Worm (Caenorhabditis elegans) whole organism, midembryonic: Measurements from ENCODE around the gene F11C7.7.
A peak's percentile ranks its signal among the peaks of the same experiment; 100 is the strongest.

Experiments used
- T22C8.4 ChIP-seq: fragments of 200-800 bp; sonication (Bioruptor generic); IDR thresholded peaks from 2 replicates; pipeline ENCODE4 v1.3.6; 2022; ENCODE audit warnings: missing genetic modification characterization, missing compliant biosample characterization
- cog-1 ChIP-seq: sonication (generic microtip); optimal IDR thresholded peaks from 2 replicates; lab custom pipeline; 2016; ENCODE audit warnings: missing genetic modification characterization, missing compliant biosample characterization
- flt-1 ChIP-seq: fragments of 200-800 bp; sonication (Bioruptor generic); IDR thresholded peaks from 2 replicates; pipeline ENCODE4 v1.3.6; 2022; ENCODE audit warnings: missing genetic modification characterization, missing compliant biosample characterization
- klf-2 ChIP-seq: fragments of 200-800 bp; sonication (Bioruptor generic); conservative IDR thresholded peaks from 2 replicates; pipeline ENCODE4 v1.3.6; 2022; ENCODE audit warnings: missing genetic modification reagents, missing genetic modification characterization, missing compliant biosample characterization
- med-1 ChIP-seq: sonication (generic microtip); optimal IDR thresholded peaks from 2 replicates; lab custom pipeline; 2017; ENCODE audit warnings: missing genetic modification characterization, mild to moderate bottlenecking, missing compliant biosample characterization, antibody characterized with exemption, missing genetic modification reagents; ENCODE audit not compliant: insufficient read depth
- ref-1 ChIP-seq: fragments of 200-800 bp; sonication (Bioruptor generic); conservative IDR thresholded peaks from 2 replicates; pipeline ENCODE4 v1.3.6; 2022; ENCODE audit warnings: missing genetic modification reagents, missing genetic modification characterization, missing compliant biosample characterization
- tab-1 ChIP-seq: fragments of 200-800 bp; sonication (Bioruptor generic); IDR thresholded peaks from 2 replicates; pipeline ENCODE4 v1.3.6; 2022; ENCODE audit warnings: missing genetic modification characterization, missing compliant biosample characterization
- ztf-23 ChIP-seq: fragments of 200-800 bp; sonication (Bioruptor generic); IDR thresholded peaks from 2 replicates; pipeline ENCODE4 v1.3.6; 2022; ENCODE audit warnings: missing genetic modification reagents, missing genetic modification characterization, missing compliant biosample characterization
- ztf-29 ChIP-seq: fragments of 200-800 bp; sonication (Bioruptor generic); IDR thresholded peaks from 2 replicates; pipeline ENCODE4 v1.3.6; 2022; ENCODE audit warnings: missing genetic modification reagents, missing genetic modification characterization, missing compliant biosample characterization

The F11C7.7 gene

ce11 chrX:17391515-17391914 is 6.9 kb upstream of the F11C7.7 start, which contains the start of gene F10D7.5:
Gene F10D7.5 (minus strand): TSS chrX:17391615.
- TF ChIP-seq klf-2 (GFP tag; lab: Robert Waterston, UW) (no peak), ref-1 (GFP tag; lab: Robert Waterston, UW) (no peak), flt-1 (GFP tag; lab: Robert Waterston, UW) (no peak), med-1 (GFP tag; lab: Kevin White, UChicago) (no peak), cog-1 (tag; lab: Kevin White, UChicago) (no peak), ztf-29 (no peak), T22C8.4 (GFP tag; lab: Robert Waterston, UW) (no peak), ztf-23 (no peak), tab-1 (GFP tag; lab: Robert Waterston, UW) (no peak)

DNA sequence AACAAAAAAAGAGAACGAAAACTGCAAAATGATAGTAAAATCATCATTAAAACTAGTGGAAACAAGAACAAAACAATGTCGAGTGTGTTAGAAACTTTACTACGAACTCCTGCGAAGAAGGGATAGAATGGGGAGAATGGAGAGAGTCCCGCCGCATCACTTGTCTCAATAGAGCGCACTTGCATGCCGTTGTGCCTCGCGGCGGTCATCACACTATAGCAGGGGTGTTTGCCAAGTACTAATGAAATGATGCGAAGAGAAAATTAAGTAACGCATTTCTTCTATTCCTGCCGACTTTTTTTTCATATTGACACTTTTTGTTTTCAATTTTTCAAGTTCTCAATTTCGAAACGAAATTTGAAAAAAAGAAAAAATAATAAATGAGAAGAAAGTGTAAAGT is 6.2 kb upstream of the F11C7.7 start:
- TF ChIP-seq klf-2 (GFP tag; lab: Robert Waterston, UW) (no peak), ref-1 (GFP tag; lab: Robert Waterston, UW) (no peak), cog-1 (tag; lab: Kevin White, UChicago) (peak; percentile 39)

DNA sequence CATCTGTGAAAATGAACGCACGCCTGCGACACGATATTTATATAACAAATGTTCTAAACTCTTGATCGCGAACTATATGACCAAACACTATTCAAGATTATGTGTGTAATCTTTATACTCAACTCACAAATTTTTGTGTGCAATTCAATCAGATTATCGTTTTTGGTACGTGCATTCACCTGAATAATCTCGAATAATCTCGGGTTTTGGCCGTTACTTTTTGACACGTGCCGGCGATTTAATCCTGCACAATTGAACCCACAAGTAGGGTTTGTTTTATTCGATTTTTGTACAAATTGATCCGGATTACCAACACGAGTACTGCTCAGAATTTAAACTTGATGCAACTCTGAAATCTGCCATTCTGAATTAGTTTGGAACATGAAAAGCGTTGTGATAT is 1.9 kb upstream of the F11C7.7 start, which contains the start of the genes vap-1 and F11C7.2:
Gene vap-1 (minus strand): TSS at position 101 of the 400 bp plus-strand sequence.
Gene F11C7.2 (plus strand): TSS at position 359 of the 400 bp plus-strand sequence.
- no peak for TF ChIP-seq tab-1 (GFP tag; lab: Robert Waterston, UW)

DNA sequence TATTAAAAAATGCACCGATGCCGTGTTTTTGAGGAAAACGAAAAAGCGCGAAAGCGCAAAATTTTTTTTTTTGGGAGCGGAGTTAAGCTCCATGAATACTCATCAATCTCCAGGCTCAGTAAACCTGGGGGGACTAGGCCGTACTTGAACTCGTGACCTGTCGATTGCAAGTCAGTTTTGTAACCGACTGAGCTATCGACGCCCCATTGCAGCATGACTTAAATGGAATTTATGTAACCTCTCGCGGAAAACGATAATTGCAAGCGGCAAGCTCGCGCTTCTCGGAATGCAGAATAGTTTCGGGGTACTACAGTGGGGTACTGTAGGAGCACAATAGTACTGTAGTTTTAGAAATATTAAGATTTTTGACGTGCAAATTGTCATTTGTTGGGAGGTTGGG is 2.0 kb downstream of the F11C7.7 start:
- TF ChIP-seq med-1 (GFP tag; lab: Kevin White, UChicago) (no peak), flt-1 (GFP tag; lab: Robert Waterston, UW) (no peak), tab-1 (GFP tag; lab: Robert Waterston, UW) (no peak)

DNA sequence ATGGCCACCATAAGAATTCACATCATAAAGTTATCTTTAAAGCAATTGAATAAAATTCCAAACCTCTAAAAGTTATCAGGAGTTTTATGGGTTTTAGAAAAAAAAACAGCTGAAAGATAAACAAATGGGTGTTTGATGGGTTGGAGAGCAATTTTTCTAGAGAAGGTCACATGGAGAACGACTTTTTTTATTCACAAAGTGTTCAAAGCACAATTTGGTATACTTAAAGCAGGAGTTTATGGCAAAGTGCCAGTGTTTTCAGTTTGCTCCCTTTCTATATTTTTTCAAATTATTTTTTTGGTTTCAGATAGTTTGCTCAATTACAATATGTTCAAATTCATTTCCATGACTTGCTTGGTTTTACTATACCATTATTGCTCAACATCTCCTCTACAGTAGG is 2.9 kb downstream of the F11C7.7 start, which contains the start of gene F11C7.6:
Gene F11C7.6 (plus strand): TSS at position 301 of the 400 bp plus-strand sequence.
- no peak for TF ChIP-seq med-1 (GFP tag; lab: Kevin White, UChicago)
- TF ChIP-seq T22C8.4 (GFP tag; lab: Robert Waterston, UW): no peak

DNA sequence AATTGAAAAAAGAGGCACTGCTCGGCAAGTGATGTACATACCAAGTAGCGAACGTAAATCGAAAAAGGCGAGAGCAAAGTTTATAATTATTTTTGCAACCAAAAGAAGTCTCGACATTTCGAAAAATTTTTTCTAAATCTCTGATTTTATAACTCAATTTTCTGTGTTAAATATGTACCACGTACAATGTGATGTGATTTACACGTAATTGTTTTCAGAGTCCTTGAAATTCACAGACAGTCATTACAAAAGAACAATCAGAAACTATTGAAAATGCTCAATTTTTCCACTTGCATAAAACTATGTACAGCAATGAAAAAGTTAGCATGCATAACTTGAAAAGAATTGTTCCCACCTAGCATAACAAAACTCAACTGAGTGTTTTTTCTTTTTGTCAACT is 4.7 kb downstream of the F11C7.7 start:
- TF ChIP-seq klf-2 (GFP tag; lab: Robert Waterston, UW) (no peak), ztf-29 (no peak), tab-1 (GFP tag; lab: Robert Waterston, UW) (no peak)

DNA sequence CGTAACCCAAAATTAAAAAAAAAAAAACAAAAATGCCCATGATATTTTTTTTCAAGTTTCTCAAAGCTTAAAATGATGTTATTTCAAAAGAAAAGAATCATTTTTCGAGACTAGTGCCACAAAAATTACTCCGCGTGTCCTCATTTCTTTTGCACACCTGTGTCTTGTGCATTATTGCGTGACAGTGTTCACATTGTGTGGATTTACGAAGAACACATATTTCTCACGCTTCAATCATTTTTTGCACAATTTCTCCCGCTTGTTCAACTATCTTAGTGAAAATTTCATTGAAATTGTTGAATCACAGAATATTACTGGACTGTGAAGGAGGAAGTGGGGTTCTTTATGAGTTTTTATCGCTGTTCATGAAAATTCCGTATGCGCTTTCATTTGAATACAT is 10.5 kb downstream of the F11C7.7 start:
- TF ChIP-seq flt-1 (GFP tag; lab: Robert Waterston, UW) (no peak), ztf-29 (no peak), ref-1 (GFP tag; lab: Robert Waterston, UW) (no peak), cog-1 (tag; lab: Kevin White, UChicago) (no peak), ztf-23 (no peak), T22C8.4 (GFP tag; lab: Robert Waterston, UW) (no peak), tab-1 (GFP tag; lab: Robert Waterston, UW) (no peak), klf-2 (GFP tag; lab: Robert Waterston, UW) (no peak), med-1 (GFP tag; lab: Kevin White, UChicago) (no peak)

- no peak for TF ChIP-seq ref-1 (GFP tag; lab: Robert Waterston, UW)
- TF ChIP-seq tab-1 (GFP tag; lab: Robert Waterston, UW): no peak
- no peak for TF ChIP-seq cog-1 (tag; lab: Kevin White, UChicago)
- TF ChIP-seq ztf-23: no peak
- TF ChIP-seq med-1 (GFP tag; lab: Kevin White, UChicago): no peak
- no peak for TF ChIP-seq klf-2 (GFP tag; lab: Robert Waterston, UW)
- no peak for TF ChIP-seq flt-1 (GFP tag; lab: Robert Waterston, UW)
- no peak for TF ChIP-seq ztf-29
- no peak for TF ChIP-seq T22C8.4 (GFP tag; lab: Robert Waterston, UW)
These were observed 14.2 kb downstream of the F11C7.7 start for ce11 chrX:17412642-17413041.

DNA sequence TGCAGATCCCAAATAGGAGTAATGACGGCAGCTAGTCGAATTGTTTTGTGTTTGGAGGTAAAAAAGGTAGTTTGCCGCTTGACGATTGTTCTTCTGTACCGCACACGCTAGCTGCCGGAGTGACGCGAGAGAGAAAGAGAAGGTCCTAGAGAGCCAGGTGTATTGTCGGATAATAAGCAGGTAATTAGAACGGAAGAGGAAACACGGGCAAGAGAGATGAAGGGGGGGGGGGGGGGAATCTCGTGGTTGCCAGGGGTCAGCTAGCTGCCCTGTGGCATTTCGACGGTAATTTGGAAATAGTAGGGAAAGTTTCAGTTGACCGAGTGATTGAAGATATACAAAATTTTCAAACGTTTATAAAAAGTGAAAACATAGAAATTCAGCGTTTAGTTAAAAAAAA is 15.5 kb downstream of the F11C7.7 start, which contains the start of gene crb-1:
Gene crb-1 (minus strand): TSS at position 147 of the 400 bp plus-strand sequence.
- no peak for TF ChIP-seq med-1 (GFP tag; lab: Kevin White, UChicago)
- no peak for TF ChIP-seq tab-1 (GFP tag; lab: Robert Waterston, UW)
- TF ChIP-seq ztf-23: no peak
- TF ChIP-seq cog-1 (tag; lab: Kevin White, UChicago): no peak
- TF ChIP-seq ref-1 (GFP tag; lab: Robert Waterston, UW): no peak
- no peak for TF ChIP-seq ztf-29
- TF ChIP-seq klf-2 (GFP tag; lab: Robert Waterston, UW): no peak
- TF ChIP-seq T22C8.4 (GFP tag; lab: Robert Waterston, UW): no peak
- no peak for TF ChIP-seq flt-1 (GFP tag; lab: Robert Waterston, UW)

DNA sequence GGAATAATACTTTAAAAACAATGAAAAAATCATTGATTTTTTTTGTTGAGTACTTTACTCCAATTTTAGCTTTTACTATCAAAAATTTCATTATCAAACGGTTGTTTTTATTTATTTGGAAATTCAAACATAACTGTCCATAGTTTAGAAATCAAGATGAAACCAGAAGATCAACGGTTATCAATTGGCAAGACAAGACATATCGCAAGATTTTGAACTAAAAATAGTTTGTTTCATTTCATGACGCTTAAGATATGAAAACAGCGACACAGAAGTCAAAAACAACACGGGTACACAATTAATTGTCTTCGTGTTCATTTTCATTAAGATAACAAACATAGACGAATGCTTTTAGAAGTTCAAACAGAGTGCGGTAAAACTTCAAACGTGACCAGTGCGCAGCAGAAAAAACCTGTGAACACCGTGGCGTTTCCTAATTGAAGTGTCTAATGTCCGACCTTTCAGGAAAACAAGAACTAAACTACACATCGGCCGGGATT is 19.2 kb downstream of the F11C7.7 start:
- TF ChIP-seq klf-2 (GFP tag; lab: Robert Waterston, UW) (no peak), ztf-23 (no peak), tab-1 (GFP tag; lab: Robert Waterston, UW) (no peak), T22C8.4 (GFP tag; lab: Robert Waterston, UW) (no peak), ztf-29 (no peak), ref-1 (GFP tag; lab: Robert Waterston, UW) (no peak), flt-1 (GFP tag; lab: Robert Waterston, UW) (no peak), med-1 (GFP tag; lab: Kevin White, UChicago) (no peak), cog-1 (tag; lab: Kevin White, UChicago) (no peak)
